Worm (Caenorhabditis elegans) whole organism, early embryonic: ENCODE data around the gene F13A2.1.

Experiments used
- ama-1 ChIP-seq: fragments of 150-350 bp; optimal IDR thresholded peaks from 2 replicates; lab custom pipeline; 2014
- ceh-13 ChIP-seq: fragments of 200-800 bp; sonication (Bioruptor generic); optimal IDR thresholded peaks from 2 replicates; lab custom pipeline; 2018; ENCODE audit warnings: mild to moderate bottlenecking, missing genetic modification characterization, missing compliant biosample characterization
- hnd-1 ChIP-seq: sonication (generic microtip); optimal IDR thresholded peaks from 2 replicates; lab custom pipeline; 2016; ENCODE audit warnings: missing genetic modification characterization, missing compliant biosample characterization
- pes-1 ChIP-seq: fragments of 200-800 bp; sonication (Bioruptor generic); IDR thresholded peaks from 2 replicates; pipeline ENCODE4 v1.3.6; 2022; ENCODE audit warnings: missing genetic modification reagents, missing genetic modification characterization, missing compliant biosample characterization
- scrt-1 ChIP-seq: fragments of 200-800 bp; sonication (Bioruptor generic); IDR thresholded peaks from 2 replicates; pipeline ENCODE4 v1.3.6; 2022; ENCODE audit warnings: missing genetic modification characterization, missing compliant biosample characterization

DNA sequence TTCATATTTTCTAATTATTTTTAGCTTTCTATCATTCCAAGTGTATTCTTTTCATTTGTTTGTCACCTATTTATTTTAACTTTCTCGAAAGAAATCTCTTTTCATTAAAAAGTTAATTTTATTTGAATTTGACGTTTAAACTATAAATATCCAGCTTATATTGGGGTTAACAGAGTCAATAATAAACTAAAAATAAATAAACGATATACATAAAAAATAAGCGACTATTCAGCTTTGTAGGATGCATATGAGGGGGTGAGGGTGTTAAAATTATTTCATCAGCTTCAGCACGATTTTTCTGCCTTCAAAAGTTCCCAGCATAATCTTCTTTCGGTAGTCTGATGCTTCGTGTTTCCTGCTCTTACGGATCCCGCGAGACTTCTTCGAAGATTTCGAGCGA lies 8.5 kb downstream of the F13A2.1 start:
- TF ChIP-seq hnd-1 (tag; lab: Kevin White, UChicago): no peak
- TF ChIP-seq ama-1: no peak
- TF ChIP-seq pes-1 (GFP tag; lab: Robert Waterston, UW): no peak
- no peak for TF ChIP-seq scrt-1 (GFP tag; lab: Robert Waterston, UW)
- TF ChIP-seq ceh-13: no peak
